Worm (Caenorhabditis elegans) whole organism, L1 larva: ENCODE results near the gene wrt-8.

Experiments used
- F16B12.6 ChIP-seq: fragments of 150-350 bp; optimal IDR thresholded peaks from 2 replicates; lab custom pipeline; 2014; ENCODE audit warnings: missing biosample characterization, missing genetic modification characterization
- alr-1 ChIP-seq: fragments of 200-800 bp; sonication (Bioruptor generic); optimal IDR thresholded peaks from 2 replicates; lab custom pipeline; 2018; ENCODE audit warnings: borderline replicate concordance, mild to moderate bottlenecking, missing genetic modification characterization, missing compliant biosample characterization
- blmp-1 ChIP-seq: fragments of 150-350 bp; optimal IDR thresholded peaks from 2 replicates; lab custom pipeline; 2014; ENCODE audit warnings: missing biosample characterization, missing genetic modification characterization
- ceh-63 ChIP-seq: fragments of 200-800 bp; sonication (Bioruptor generic); optimal IDR thresholded peaks from 2 replicates; lab custom pipeline; 2018; ENCODE audit warnings: mild to moderate bottlenecking, missing genetic modification characterization, missing compliant biosample characterization
- ceh-90 ChIP-seq: sonication (generic microtip); optimal IDR thresholded peaks from 2 replicates; lab custom pipeline; 2016; ENCODE audit warnings: missing genetic modification characterization, missing compliant biosample characterization
- dsc-1 ChIP-seq: sonication (generic microtip); optimal IDR thresholded peaks from 2 replicates; lab custom pipeline; 2016; ENCODE audit warnings: mild to moderate bottlenecking, missing genetic modification characterization, missing compliant biosample characterization
- efl-3 ChIP-seq: fragments of 200-800 bp; sonication (Bioruptor generic); optimal IDR thresholded peaks from 2 replicates; lab custom pipeline; 2018; ENCODE audit warnings: mild to moderate bottlenecking, missing genetic modification characterization, missing compliant biosample characterization
- egl-13 ChIP-seq: sonication (generic microtip); optimal IDR thresholded peaks from 2 replicates; lab custom pipeline; 2016; ENCODE audit warnings: missing genotype, missing genetic modification reagents, missing genetic modification characterization, missing compliant biosample characterization
- egl-27 ChIP-seq, 2 experiments: fragments of 150-350 bp in 1 of 2; sonication (generic microtip); optimal IDR thresholded peaks; 3 replicates each; lab custom pipeline; 2017 to 2018; ENCODE audit warnings: missing biosample characterization in 2 of 2, missing genetic modification characterization in 2 of 2, missing genetic modification reagents in 2 of 2
- elt-2 ChIP-seq: sonication (generic microtip); optimal IDR thresholded peaks from 2 replicates; lab custom pipeline; 2016; ENCODE audit warnings: missing genetic modification characterization, mild to moderate bottlenecking, inconsistent platforms, missing compliant biosample characterization, missing genetic modification reagents
- elt-3 ChIP-seq, 6 experiments: fragments of 150-350 bp in 1 of 6; sonication (generic microtip); optimal IDR thresholded peaks; 2 replicates each; lab custom pipeline; 2017 to 2018; ENCODE audit warnings: missing biosample characterization in 6 of 6, missing genetic modification characterization in 6 of 6, inconsistent platforms in 1 of 6
- hlh-17 ChIP-seq: fragments of 200-800 bp; sonication (Bioruptor generic); optimal IDR thresholded peaks from 2 replicates; lab custom pipeline; 2018; ENCODE audit warnings: missing genetic modification characterization, mild to moderate bottlenecking, missing compliant biosample characterization, moderate library complexity, borderline replicate concordance
- hlh-4 ChIP-seq: sonication (generic microtip); optimal IDR thresholded peaks from 2 replicates; lab custom pipeline; 2016; ENCODE audit warnings: mild to moderate bottlenecking, missing genetic modification characterization, missing compliant biosample characterization
- irx-1 ChIP-seq: sonication (generic microtip); optimal IDR thresholded peaks from 2 replicates; lab custom pipeline; 2016; ENCODE audit warnings: missing genetic modification characterization, missing compliant biosample characterization
- isw-1 ChIP-seq: fragments of 200-800 bp; sonication (Bioruptor generic); IDR thresholded peaks from 2 replicates; pipeline ENCODE4 v1.3.6; 2022; ENCODE audit warnings: missing genetic modification characterization, missing compliant biosample characterization
- jun-1 ChIP-seq: fragments of 150-350 bp; optimal IDR thresholded peaks from 2 replicates; lab custom pipeline; 2014; ENCODE audit warnings: missing biosample characterization, missing genetic modification reagents, missing genetic modification characterization
- lin-13 ChIP-seq: fragments of 150-350 bp; optimal IDR thresholded peaks from 2 replicates; lab custom pipeline; 2014; ENCODE audit warnings: missing biosample characterization, missing genetic modification reagents, missing genetic modification characterization
- lin-14 ChIP-seq: fragments of 200-800 bp; sonication (Bioruptor generic); optimal IDR thresholded peaks from 2 replicates; lab custom pipeline; 2018; ENCODE audit warnings: mild to moderate bottlenecking, missing genetic modification characterization, moderate library complexity, missing compliant biosample characterization
- lsy-2 ChIP-seq, 2 experiments: fragments of 150-350 bp; optimal IDR thresholded peaks; 2 replicates each; lab custom pipeline; 2014; ENCODE audit warnings: missing biosample characterization in 2 of 2, missing genetic modification characterization in 2 of 2
- mab-9 ChIP-seq: fragments of 200-800 bp; sonication (Bioruptor generic); IDR thresholded peaks from 2 replicates; pipeline ENCODE4 v1.3.6; 2022; ENCODE audit warnings: missing genetic modification reagents, missing genetic modification characterization, missing compliant biosample characterization
- mdl-1 ChIP-seq, 2 experiments: fragments of 150-350 bp; optimal IDR thresholded peaks; 2 replicates each; lab custom pipeline; 2014 to 2017; ENCODE audit warnings: missing biosample characterization in 2 of 2, missing genetic modification characterization in 2 of 2, inconsistent platforms in 1 of 2
- mef-2 ChIP-seq: fragments of 150-350 bp; optimal IDR thresholded peaks from 2 replicates; lab custom pipeline; 2014; ENCODE audit warnings: missing biosample characterization, missing genetic modification characterization
- nhr-11 ChIP-seq: fragments of 150-350 bp; optimal IDR thresholded peaks from 2 replicates; lab custom pipeline; 2014; ENCODE audit warnings: missing biosample characterization, missing genetic modification characterization
- nhr-12 ChIP-seq: sonication (generic microtip); optimal IDR thresholded peaks from 2 replicates; lab custom pipeline; 2017; ENCODE audit warnings: missing biosample characterization, missing genetic modification characterization
- nhr-19 ChIP-seq: fragments of 200-800 bp; sonication (Bioruptor generic); conservative IDR thresholded peaks from 2 replicates; pipeline ENCODE4 v1.3.6; 2022; ENCODE audit warnings: missing genetic modification characterization, missing compliant biosample characterization
- nhr-20 ChIP-seq: sonication (generic microtip); optimal IDR thresholded peaks from 2 replicates; lab custom pipeline; 2016; ENCODE audit warnings: mild to moderate bottlenecking, missing genetic modification characterization, missing compliant biosample characterization
- nhr-237 ChIP-seq: fragments of 150-350 bp; optimal IDR thresholded peaks from 2 replicates; lab custom pipeline; 2014; ENCODE audit warnings: missing biosample characterization, missing genetic modification characterization
- nhr-28 ChIP-seq: fragments of 150-350 bp; optimal IDR thresholded peaks from 2 replicates; lab custom pipeline; 2014; ENCODE audit warnings: missing biosample characterization, missing genetic modification characterization
- nhr-47 ChIP-seq: sonication (generic microtip); optimal IDR thresholded peaks from 2 replicates; lab custom pipeline; 2016; ENCODE audit warnings: mild to moderate bottlenecking, missing genetic modification characterization, moderate library complexity, missing compliant biosample characterization
- nhr-84 ChIP-seq: sonication (generic microtip); optimal IDR thresholded peaks from 2 replicates; lab custom pipeline; 2017; ENCODE audit warnings: missing biosample characterization, missing genetic modification characterization
- nhr-85 ChIP-seq: sonication (generic microtip); peaks from one replicate; lab custom pipeline; 2016; ENCODE audit warnings: missing genetic modification characterization, inconsistent platforms, missing compliant biosample characterization
- pax-3 ChIP-seq: fragments of 200-800 bp; sonication (Bioruptor generic); optimal IDR thresholded peaks from 2 replicates; lab custom pipeline; 2018; ENCODE audit warnings: mild to moderate bottlenecking, missing genetic modification characterization, moderate library complexity, missing compliant biosample characterization
- pqm-1 ChIP-seq: sonication (generic microtip); optimal IDR thresholded peaks from 3 replicates; lab custom pipeline; 2017; ENCODE audit warnings: missing biosample characterization, missing genetic modification characterization
- skn-1 ChIP-seq: fragments of 150-350 bp; optimal IDR thresholded peaks from 2 replicates; lab custom pipeline; 2014; ENCODE audit warnings: missing biosample characterization, missing genetic modification characterization
- sup-37 ChIP-seq: fragments of 200-800 bp; sonication (Bioruptor generic); optimal IDR thresholded peaks from 2 replicates; lab custom pipeline; 2018; ENCODE audit warnings: mild to moderate bottlenecking, missing genetic modification characterization, missing compliant biosample characterization
- swsn-7 ChIP-seq: sonication (generic microtip); optimal IDR thresholded peaks from 2 replicates; lab custom pipeline; 2016; ENCODE audit warnings: missing genetic modification characterization, missing compliant biosample characterization
- tlp-1 ChIP-seq: fragments of 150-350 bp; optimal IDR thresholded peaks from 2 replicates; lab custom pipeline; 2014; ENCODE audit warnings: missing biosample characterization, missing genetic modification characterization
- unc-130 ChIP-seq: fragments of 150-350 bp; optimal IDR thresholded peaks from 2 replicates; lab custom pipeline; 2017; ENCODE audit warnings: missing biosample characterization, missing genetic modification characterization, inconsistent platforms
- unc-62 ChIP-seq: fragments of 150-350 bp; optimal IDR thresholded peaks from 2 replicates; lab custom pipeline; 2014; ENCODE audit warnings: missing biosample characterization, missing genetic modification reagents, missing genetic modification characterization
- vab-15 ChIP-seq: sonication (generic microtip); optimal IDR thresholded peaks from 2 replicates; lab custom pipeline; 2017; ENCODE audit warnings: missing genotype, mild to moderate bottlenecking, missing genetic modification characterization, missing compliant biosample characterization
- zip-4 ChIP-seq: fragments of 200-800 bp; sonication (Bioruptor generic); optimal IDR thresholded peaks from 2 replicates; lab custom pipeline; 2018; ENCODE audit warnings: mild to moderate bottlenecking, missing genetic modification characterization, moderate library complexity, missing compliant biosample characterization
- ztf-11 ChIP-seq, 2 experiments: sonication (generic microtip); optimal IDR thresholded peaks; 2 replicates each; lab custom pipeline; 2016 to 2017; ENCODE audit warnings: missing genetic modification characterization in 2 of 2, missing biosample characterization in 1 of 2, missing compliant biosample characterization in 1 of 2

The wrt-8 gene

ce11 chrV:15377903-15378302 lies 33.5 kb upstream of the wrt-8 start, which contains the start of gene srh-122:
srh-122 (minus strand) TSS chrV:15378003.
- TF ChIP-seq nhr-85 (no peak), unc-62 (no peak), jun-1 (tag; lab: Kevin White, UChicago) (no peak), nhr-11 (tag; lab: Kevin White, UChicago) (no peak), pax-3 (tag; lab: Kevin White, UChicago) (no peak), ceh-90 (tag; lab: Kevin White, UChicago) (no peak), pqm-1 (no peak), nhr-20 (tag; lab: Kevin White, UChicago) (no peak), sup-37 (GFP tag; lab: Kevin White, UChicago) (no peak), nhr-237 (tag; lab: Kevin White, UChicago) (no peak), unc-130 (no peak), elt-2 (tag; lab: Kevin White, UChicago) (no peak), elt-3 (tag; optimal IDR thresholded peaks at IDR 0.05; lab: Kevin White, UChicago) (no peak)

- TF ChIP-seq efl-3 (GFP tag; lab: Kevin White, UChicago) = no peak
- TF ChIP-seq egl-27 (tag; optimal IDR thresholded peaks at IDR 0.05; lab: Kevin White, UChicago) = no peak
- TF ChIP-seq egl-13 = no peak
- no peak for TF ChIP-seq jun-1 (tag; lab: Kevin White, UChicago)
- no peak for TF ChIP-seq mef-2 (tag; lab: Kevin White, UChicago)
- no peak for TF ChIP-seq lin-13 (GFP tag; lab: Kevin White, UChicago)
- TF ChIP-seq dsc-1 = no peak
- TF ChIP-seq vab-15 (tag; lab: Kevin White, UChicago) = no peak
- no peak for TF ChIP-seq swsn-7 (tag; lab: Kevin White, UChicago)
- no peak for TF ChIP-seq nhr-28
- no peak for TF ChIP-seq lin-14
- no peak for TF ChIP-seq sup-37 (GFP tag; lab: Kevin White, UChicago)
- TF ChIP-seq alr-1 = no peak
- TF ChIP-seq ztf-11 (tag; optimal IDR thresholded peaks at IDR 0.05; lab: Kevin White, UChicago) = no peak
- no peak for TF ChIP-seq ceh-63
- no peak for TF ChIP-seq mdl-1 (tag; optimal IDR thresholded peaks at IDR 0.05; lab: Kevin White, UChicago)
- no peak for TF ChIP-seq hlh-17
- TF ChIP-seq ceh-90 (tag; lab: Kevin White, UChicago) = no peak
- TF ChIP-seq nhr-11 (tag; lab: Kevin White, UChicago) = no peak
- no peak for TF ChIP-seq mab-9 (GFP tag; lab: Robert Waterston, UW)
Measured at ce11 chrV:15376223-15376622, 31.8 kb upstream of the wrt-8 start, which contains the start of gene srh-52. srh-52 (minus strand) TSS chrV:15376323.

ce11 chrV:15369707-15370106 lies 25.3 kb upstream of the wrt-8 start, which contains the start of gene nhr-269:
nhr-269 (minus strand) TSS chrV:15369807.
- TF ChIP-seq nhr-84 (tag; lab: Kevin White, UChicago) (no peak), nhr-19 (no peak), F16B12.6 (no peak), skn-1 (no peak), nhr-47 (no peak), lin-14 (no peak), ztf-11 (tag; optimal IDR thresholded peaks at IDR 0.05; lab: Kevin White, UChicago) (no peak), nhr-237 (tag; lab: Kevin White, UChicago) (no peak)
- TF ChIP-seq, all 84 proteins: peak for 0

- no peak for TF ChIP-seq egl-13
- no peak for TF ChIP-seq nhr-12 (tag; lab: Kevin White, UChicago)
- no peak for TF ChIP-seq nhr-19
- TF ChIP-seq isw-1 (GFP tag; lab: Robert Waterston, UW) = no peak
- no peak for TF ChIP-seq tlp-1 (tag; lab: Kevin White, UChicago)
- TF ChIP-seq lsy-2 (tag; optimal IDR thresholded peaks at IDR 0.05; lab: Kevin White, UChicago) = no peak
- TF ChIP-seq irx-1 = no peak
- no peak for TF ChIP-seq hlh-4 (tag; lab: Kevin White, UChicago)
- no peak for TF ChIP-seq nhr-237 (tag; lab: Kevin White, UChicago)
- no peak for TF ChIP-seq blmp-1 (tag; lab: Kevin White, UChicago)
- TF ChIP-seq lin-13 (GFP tag; lab: Kevin White, UChicago) = no peak
- no peak for TF ChIP-seq jun-1 (tag; lab: Kevin White, UChicago)
- no peak for TF ChIP-seq dsc-1
- no peak for TF ChIP-seq zip-4 (GFP tag; lab: Kevin White, UChicago)
- TF ChIP-seq mab-9 (GFP tag; lab: Robert Waterston, UW) = no peak
Measured at ce11 chrV:15367770-15368169, 23.4 kb upstream of the wrt-8 start.
